Fruit fly (Drosophila melanogaster) S2 (cell line): Measurements from ENCODE around the gene SMC6.
A peak's percentile ranks its signal among the peaks of the same experiment; 100 is the strongest.

Source experiments
- CG8478 ChIP-seq: fragments of >200 bp; optimal IDR thresholded peaks from 2 replicates; lab custom pipeline; 2018
- CTCF ChIP-seq, 2 experiments: fragments of >200 bp; optimal IDR thresholded peaks; 2 replicates each; lab custom pipeline; 2018

The SMC6 gene

dm6 chr3R:24216017-24216416, 22.8 kb upstream of the SMC6 start:
- TF ChIP-seq CG8478 (no peak), CTCF (optimal IDR thresholded peaks at IDR 0.05; lab: Kevin White, UChicago) (no peak)

DNA sequence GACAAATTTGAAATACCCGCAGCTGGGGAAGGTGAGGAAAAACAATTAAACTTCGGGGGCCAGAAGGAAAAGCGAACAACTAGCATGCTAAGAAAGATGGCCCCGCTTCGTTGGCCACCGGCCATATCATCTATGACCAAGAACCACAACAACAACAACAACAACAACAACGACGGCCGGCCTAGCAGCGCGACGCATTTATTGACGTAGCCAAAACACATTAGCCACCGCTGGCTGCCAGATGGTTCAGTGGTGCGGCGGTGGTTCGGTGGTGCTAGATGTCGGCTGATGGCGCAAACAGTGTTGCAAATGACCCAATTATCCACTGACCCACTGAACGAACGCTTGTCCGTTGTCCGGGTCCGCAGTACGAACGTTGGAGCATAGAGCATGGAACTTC, 20.4 kb upstream of the SMC6 start:
- TF ChIP-seq CTCF (optimal IDR thresholded peaks at IDR 0.05; lab: Kevin White, UChicago): no peak
- TF ChIP-seq CG8478: no peak

- TF ChIP-seq CG8478 (no peak), CTCF (optimal IDR thresholded peaks at IDR 0.05; lab: Kevin White, UChicago) (no peak)
These were observed 13.3 kb upstream of the SMC6 start for dm6 chr3R:24206341-24207114.

DNA sequence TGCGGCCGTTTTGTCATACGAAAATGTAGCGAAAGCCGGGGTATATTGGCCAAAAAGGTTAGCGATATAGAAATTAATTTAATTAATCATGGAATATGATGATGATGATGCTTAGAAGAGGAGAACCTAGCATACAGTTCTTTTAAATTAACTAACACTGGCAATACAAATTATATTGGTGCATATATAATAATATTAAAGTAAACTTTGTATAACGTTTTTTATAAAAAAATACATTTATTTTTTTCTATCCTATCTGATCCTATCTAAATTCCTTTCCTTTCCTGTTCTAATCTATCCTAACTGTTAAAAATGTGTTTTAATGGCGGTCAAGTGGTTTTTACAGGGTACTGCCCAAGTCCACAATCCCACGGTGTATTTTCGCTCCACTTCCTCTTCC, 12.7 kb upstream of the SMC6 start:
- TF ChIP-seq CTCF (optimal IDR thresholded peaks at IDR 0.05; lab: Kevin White, UChicago) (no peak), CG8478 (no peak)

DNA sequence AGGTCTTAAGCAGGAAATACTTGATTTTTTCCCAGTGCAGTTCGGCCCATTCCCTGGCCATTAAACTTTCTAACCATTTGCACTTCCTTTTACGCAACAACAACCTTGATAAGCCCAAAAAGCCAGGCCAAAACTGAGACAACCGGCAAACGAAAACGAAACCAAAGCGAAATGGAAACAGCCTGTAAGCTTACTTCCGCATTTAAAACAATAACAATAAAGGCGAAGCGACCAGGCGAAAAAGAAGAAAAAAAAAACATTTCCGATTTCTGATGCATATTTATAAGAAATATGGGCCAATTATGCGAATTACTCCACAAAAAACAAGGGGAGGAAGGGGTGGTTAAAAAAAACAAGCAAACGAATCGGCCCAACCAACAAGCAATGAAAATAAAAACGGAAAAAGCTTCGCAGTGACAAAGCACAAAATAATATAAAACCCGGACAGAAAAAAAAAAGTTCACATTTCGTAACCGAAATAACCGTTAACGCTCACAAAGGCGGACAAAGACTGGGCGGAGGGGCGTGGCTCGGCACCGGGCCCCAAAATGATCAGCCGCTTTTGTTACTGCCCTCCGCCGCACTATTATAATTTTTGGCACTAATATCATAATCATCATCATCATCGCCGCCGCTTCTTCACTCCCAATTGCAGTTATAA, 12.1 kb upstream of the SMC6 start:
- TF ChIP-seq CG8478 (no peak), CTCF (optimal IDR thresholded peaks at IDR 0.05; lab: Kevin White, UChicago) (no peak)

dm6 chr3R:24204022-24204421, 10.8 kb upstream of the SMC6 start:
- TF ChIP-seq CG8478 (no peak), CTCF (optimal IDR thresholded peaks at IDR 0.05; lab: Kevin White, UChicago) (no peak)

dm6 chr3R:24203426-24203825, 10.2 kb upstream of the SMC6 start:
- TF ChIP-seq CTCF (optimal IDR thresholded peaks at IDR 0.05; lab: Kevin White, UChicago) (no peak), CG8478 (no peak)

dm6 chr3R:24202723-24203122, 9.5 kb upstream of the SMC6 start:
- TF ChIP-seq CG8478: no peak
- TF ChIP-seq CTCF (optimal IDR thresholded peaks at IDR 0.05; lab: Kevin White, UChicago): no peak

dm6 chr3R:24188619-24189018, 4.6 kb downstream of the SMC6 start, which contains the start of gene CG5515:
Gene CG5515 (minus strand): TSS chr3R:24188896.
- no peak for TF ChIP-seq CG8478
- TF ChIP-seq CTCF (optimal IDR thresholded peaks at IDR 0.05; lab: Kevin White, UChicago): no peak

dm6 chr3R:24186188-24186587, 7.0 kb downstream of the SMC6 start, which contains the start of gene mora:
Gene mora (plus strand): TSS chr3R:24186359.
- no peak for TF ChIP-seq CG8478
- TF ChIP-seq CTCF (optimal IDR thresholded peaks at IDR 0.05; lab: Kevin White, UChicago): no peak

DNA sequence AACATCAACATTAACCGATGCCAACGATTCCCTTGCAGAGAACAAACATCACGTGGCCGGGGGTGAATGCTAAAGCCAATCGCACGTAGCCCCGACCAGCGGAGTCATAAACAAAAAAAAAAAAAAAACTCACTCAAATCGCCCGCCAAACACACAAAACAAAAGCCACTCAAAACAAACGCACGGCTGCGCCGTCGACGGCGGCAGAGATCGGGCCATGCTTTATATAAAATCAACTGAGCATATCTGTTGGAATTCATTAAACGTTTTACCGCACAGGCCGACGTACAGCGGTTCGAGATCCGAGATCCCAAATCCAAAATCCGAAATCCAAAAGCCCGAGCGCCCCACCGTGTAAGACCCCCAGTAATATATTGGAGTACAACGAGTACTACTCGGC, 20.8 kb downstream of the SMC6 start, which contains the start of gene CG13606:
TSS of gene CG13606 (plus strand) at position 250 of the 400 bp plus-strand sequence.
- TF ChIP-seq CG8478 (no peak), CTCF (optimal IDR thresholded peaks at IDR 0.05; lab: Kevin White, UChicago) (no peak)

DNA sequence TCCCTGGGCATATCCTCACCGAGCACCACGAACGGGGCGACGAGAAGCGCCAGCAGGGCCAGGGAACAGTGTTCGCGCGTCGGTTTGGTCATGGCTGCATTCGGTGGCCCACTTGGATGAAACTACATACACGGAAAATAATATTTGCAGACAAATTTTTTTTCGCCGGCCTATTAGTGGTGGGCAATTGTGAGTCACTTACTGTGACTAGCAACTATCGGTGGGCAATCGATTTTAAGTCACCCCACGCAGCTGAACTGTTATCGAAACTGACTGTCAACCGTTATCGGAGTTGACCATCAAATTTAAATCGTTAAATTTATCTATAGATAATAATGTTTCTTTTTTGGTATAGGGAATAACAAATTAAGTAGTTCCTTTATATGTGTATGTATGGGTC, 23.9 kb downstream of the SMC6 start, which contains the start of gene CG5510:
TSS of gene CG5510 (minus strand) at position 201 of the 400 bp plus-strand sequence.
- TF ChIP-seq CTCF (optimal IDR thresholded peaks at IDR 0.05; lab: Kevin White, UChicago): peak in 1 of 2 experiments; percentile 14
- no peak for TF ChIP-seq CG8478

DNA sequence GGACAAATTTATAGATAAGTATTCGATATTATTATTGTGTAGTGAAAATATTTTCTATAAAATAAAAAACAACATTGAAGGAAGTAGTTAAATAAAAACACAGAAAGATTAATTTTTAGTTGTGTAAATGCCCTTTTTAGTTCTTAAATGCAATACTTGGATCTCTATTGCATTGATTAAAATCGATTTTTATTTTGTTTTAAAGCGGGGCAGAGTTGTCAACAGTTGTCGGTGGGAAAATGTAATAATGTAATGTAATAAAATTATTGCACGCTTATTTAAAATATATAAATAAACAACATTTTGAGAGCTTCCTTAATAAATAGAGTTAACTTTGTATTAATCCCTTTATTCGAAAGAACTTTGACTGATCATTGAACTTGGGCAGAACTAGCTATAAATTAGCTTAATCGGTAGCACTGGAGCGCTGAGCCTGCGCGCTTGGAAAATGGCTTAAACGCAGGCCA, 29.6 kb downstream of the SMC6 start, which contains the start of gene Apc2:
TSS of gene Apc2 (plus strand) at position 411 of the 467 bp plus-strand sequence.
- no peak for TF ChIP-seq CG8478
- no peak for TF ChIP-seq CTCF (optimal IDR thresholded peaks at IDR 0.05; lab: Kevin White, UChicago)

dm6 chr3R:24162774-24163555, 30.3 kb downstream of the SMC6 start, which contains the start of gene mRpS24:
Gene mRpS24 (minus strand): TSS chr3R:24163545.
- TF ChIP-seq CTCF (optimal IDR thresholded peaks at IDR 0.05; lab: Kevin White, UChicago) (no peak), CG8478 (no peak)

DNA sequence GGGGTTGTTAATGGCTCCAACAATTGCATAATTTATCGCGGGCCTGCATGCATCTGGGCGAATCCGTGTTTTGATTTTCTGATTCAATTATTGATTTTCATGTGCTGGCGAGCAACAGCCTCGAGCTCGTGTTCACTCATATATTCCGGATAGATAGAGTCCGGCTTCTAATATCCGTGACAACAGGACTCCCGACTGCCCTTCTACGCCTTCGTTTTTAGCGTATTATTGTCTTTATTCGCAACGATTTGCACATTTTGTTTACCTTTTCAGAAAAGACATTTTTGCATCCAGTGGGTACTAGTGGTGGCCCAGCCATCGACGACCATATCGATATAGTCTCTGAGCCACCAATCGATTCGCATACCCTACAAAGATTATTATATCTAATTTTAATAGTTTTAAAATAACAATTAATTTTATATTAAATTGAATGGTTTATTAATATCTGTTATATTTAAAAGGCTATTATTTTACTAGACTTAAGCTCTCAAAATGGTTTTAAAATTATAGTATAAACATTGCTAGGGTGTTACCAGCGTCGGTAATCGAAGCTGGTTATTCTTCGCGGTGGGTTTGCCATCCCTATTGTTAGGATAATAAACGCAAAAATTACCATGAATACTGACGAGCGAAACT, 31.9 kb downstream of the SMC6 start, which contains the start of the genes Myo95E and TBC1d7:
TSS of gene Myo95E (minus strand) at position 326 of the 639 bp plus-strand sequence.
TSS of gene TBC1d7 (plus strand) at position 555 of the 639 bp plus-strand sequence.
- TF ChIP-seq CTCF (optimal IDR thresholded peaks at IDR 0.05; lab: Kevin White, UChicago): no peak
